Fruit fly (Drosophila melanogaster): ENCODE measurements around the gene Cpr30B.

Gene Cpr30B

dm6 chr2L:9520886-9521868 lies 21.5 kb upstream of the Cpr30B start, which contains the start of gene Oatp30B:
Oatp30B (plus strand) TSS chr2L:9521210.
- TF ChIP-seq CG1620 (GFP tag; optimal IDR thresholded peaks at IDR 0.05) (peak; percentile 98), CG7101 (tag; optimal IDR thresholded peaks at IDR 0.05) (peak; percentile 97), Clk (GFP tag; optimal IDR thresholded peaks at IDR 0.05) (peak; percentile 88), CG7045 (GFP tag; optimal IDR thresholded peaks at IDR 0.05) (peak; percentile 95), Crg-1 (GFP tag; optimal IDR thresholded peaks at IDR 0.05) (peak; percentile 92), cic (GFP tag; optimal IDR thresholded peaks at IDR 0.05) (peak; percentile 62), CG14711 (tag; optimal IDR thresholded peaks at IDR 0.05) (peak; percentile 93), kay (GFP tag; ENCODE audit: borderline replicate concordance) (peak; percentile 76), Mnt (GFP tag; optimal IDR thresholded peaks at IDR 0.05) (peak; percentile 90), toe (GFP tag; optimal IDR thresholded peaks at IDR 0.05) (peak; percentile 97), bab1 (GFP tag; optimal IDR thresholded peaks at IDR 0.05) (peak; percentile 99), CG12768 (GFP tag; optimal IDR thresholded peaks at IDR 0.05) (peak; percentile 91), CG5204 (GFP tag; optimal IDR thresholded peaks at IDR 0.05) (peak; percentile 94), CG33017 (tag; optimal IDR thresholded peaks at IDR 0.05) (peak; percentile 95), pad (GFP tag; optimal IDR thresholded peaks at IDR 0.05) (peak; percentile 89), cnc (optimal IDR thresholded peaks at IDR 0.05) (no peak), ovo (GFP tag; optimal IDR thresholded peaks at IDR 0.05) (peak; percentile 92), CG11617 (GFP tag; optimal IDR thresholded peaks at IDR 0.05) (peak; percentile 94), tj (GFP tag; optimal IDR thresholded peaks at IDR 0.05) (peak; percentile 81), Hr96 (GFP tag; optimal IDR thresholded peaks at IDR 0.05) (peak; percentile 93)

dm6 chr2L:9522766-9523174 lies 19.9 kb upstream of the Cpr30B start:
- TF ChIP-seq ovo (GFP tag; optimal IDR thresholded peaks at IDR 0.05) (peak; percentile 87), bab1 (GFP tag; optimal IDR thresholded peaks at IDR 0.05) (peak; percentile 44), CG12768 (GFP tag; optimal IDR thresholded peaks at IDR 0.05) (no peak), CG33017 (tag; optimal IDR thresholded peaks at IDR 0.05) (no peak), pad (GFP tag; optimal IDR thresholded peaks at IDR 0.05) (no peak)

dm6 chr2L:9524915-9525314 lies 17.8 kb upstream of the Cpr30B start:
- no peak for TF ChIP-seq kay (GFP tag; ENCODE audit: borderline replicate concordance)
- TF ChIP-seq Mnt (GFP tag; optimal IDR thresholded peaks at IDR 0.05) = no peak
- TF ChIP-seq ovo (GFP tag; optimal IDR thresholded peaks at IDR 0.05) = no peak
- TF ChIP-seq Crg-1 (GFP tag; optimal IDR thresholded peaks at IDR 0.05) = no peak

- peak; percentile 77 for TF ChIP-seq Crg-1 (GFP tag; optimal IDR thresholded peaks at IDR 0.05)
- peak; percentile 18 for TF ChIP-seq CG14711 (tag; optimal IDR thresholded peaks at IDR 0.05)
- peak; percentile 71 for TF ChIP-seq CG7101 (tag; optimal IDR thresholded peaks at IDR 0.05)
- TF ChIP-seq Clk (GFP tag; optimal IDR thresholded peaks at IDR 0.05) = no peak
- TF ChIP-seq tj (GFP tag; optimal IDR thresholded peaks at IDR 0.05) = no peak
- peak; percentile 49 for TF ChIP-seq ovo (GFP tag; optimal IDR thresholded peaks at IDR 0.05)
- TF ChIP-seq pad (GFP tag; optimal IDR thresholded peaks at IDR 0.05) = peak; percentile 38
- TF ChIP-seq CG5204 (GFP tag; optimal IDR thresholded peaks at IDR 0.05) = no peak
- peak; percentile 50 for TF ChIP-seq Mnt (GFP tag; optimal IDR thresholded peaks at IDR 0.05)
- peak; percentile 17 for TF ChIP-seq CG33017 (tag; optimal IDR thresholded peaks at IDR 0.05)
- TF ChIP-seq kay (GFP tag; ENCODE audit: borderline replicate concordance) = peak; percentile 39
- peak; percentile 62 for TF ChIP-seq CG12768 (GFP tag; optimal IDR thresholded peaks at IDR 0.05)
- TF ChIP-seq Hr96 (GFP tag; optimal IDR thresholded peaks at IDR 0.05) = peak; percentile 14
- peak; percentile 74 for TF ChIP-seq CG7045 (GFP tag; optimal IDR thresholded peaks at IDR 0.05)
- no peak for TF ChIP-seq cnc (optimal IDR thresholded peaks at IDR 0.05)
- peak; percentile 91 for TF ChIP-seq cic (GFP tag; optimal IDR thresholded peaks at IDR 0.05)
- TF ChIP-seq CG11617 (GFP tag; optimal IDR thresholded peaks at IDR 0.05) = peak; percentile 40
Measured at dm6 chr2L:9525719-9526118, 17.0 kb upstream of the Cpr30B start.

- TF ChIP-seq CG12768 (GFP tag; optimal IDR thresholded peaks at IDR 0.05) (peak; percentile 60), Clk (GFP tag; optimal IDR thresholded peaks at IDR 0.05) (no peak), Crg-1 (GFP tag; optimal IDR thresholded peaks at IDR 0.05) (peak; percentile 47), CG11617 (GFP tag; optimal IDR thresholded peaks at IDR 0.05) (peak; percentile 21), cic (GFP tag; optimal IDR thresholded peaks at IDR 0.05) (peak; percentile 81), pad (GFP tag; optimal IDR thresholded peaks at IDR 0.05) (peak; percentile 16), kay (GFP tag; ENCODE audit: borderline replicate concordance) (peak; percentile 1), CG7101 (tag; optimal IDR thresholded peaks at IDR 0.05) (peak; percentile 39), Hr96 (GFP tag; optimal IDR thresholded peaks at IDR 0.05) (no peak), CG33017 (tag; optimal IDR thresholded peaks at IDR 0.05) (peak; percentile 24), ovo (GFP tag; optimal IDR thresholded peaks at IDR 0.05) (peak; percentile 23), CG1620 (GFP tag; optimal IDR thresholded peaks at IDR 0.05) (no peak), CG7045 (GFP tag; optimal IDR thresholded peaks at IDR 0.05) (peak; percentile 43), Mnt (GFP tag; optimal IDR thresholded peaks at IDR 0.05) (peak; percentile 3), CG14711 (tag; optimal IDR thresholded peaks at IDR 0.05) (peak; percentile 11), toe (GFP tag; optimal IDR thresholded peaks at IDR 0.05) (no peak), bab1 (GFP tag; optimal IDR thresholded peaks at IDR 0.05) (no peak)
Measured at dm6 chr2L:9526518-9526917, 16.2 kb upstream of the Cpr30B start.

dm6 chr2L:9528215-9528614 lies 14.5 kb upstream of the Cpr30B start, which contains the start of gene CG31883:
CG31883 (plus strand) TSS chr2L:9528515.
- TF ChIP-seq Clk (GFP tag; optimal IDR thresholded peaks at IDR 0.05) (no peak), cnc (optimal IDR thresholded peaks at IDR 0.05) (no peak), ovo (GFP tag; optimal IDR thresholded peaks at IDR 0.05) (no peak), CG7045 (GFP tag; optimal IDR thresholded peaks at IDR 0.05) (no peak), CG7101 (tag; optimal IDR thresholded peaks at IDR 0.05) (no peak), Mnt (GFP tag; optimal IDR thresholded peaks at IDR 0.05) (no peak), CG1620 (GFP tag; optimal IDR thresholded peaks at IDR 0.05) (no peak), CG11617 (GFP tag; optimal IDR thresholded peaks at IDR 0.05) (no peak), CG14711 (tag; optimal IDR thresholded peaks at IDR 0.05) (no peak), Hr96 (GFP tag; optimal IDR thresholded peaks at IDR 0.05) (no peak), kay (GFP tag; ENCODE audit: borderline replicate concordance) (no peak), cic (GFP tag; optimal IDR thresholded peaks at IDR 0.05) (no peak), CG5204 (GFP tag; optimal IDR thresholded peaks at IDR 0.05) (no peak), toe (GFP tag; optimal IDR thresholded peaks at IDR 0.05) (no peak)
